Worm (Caenorhabditis elegans): Measurements from ENCODE around the gene C45B2.6.
A peak's percentile ranks its signal among the peaks of the same experiment; 100 is the strongest.

Gene C45B2.6

DNA sequence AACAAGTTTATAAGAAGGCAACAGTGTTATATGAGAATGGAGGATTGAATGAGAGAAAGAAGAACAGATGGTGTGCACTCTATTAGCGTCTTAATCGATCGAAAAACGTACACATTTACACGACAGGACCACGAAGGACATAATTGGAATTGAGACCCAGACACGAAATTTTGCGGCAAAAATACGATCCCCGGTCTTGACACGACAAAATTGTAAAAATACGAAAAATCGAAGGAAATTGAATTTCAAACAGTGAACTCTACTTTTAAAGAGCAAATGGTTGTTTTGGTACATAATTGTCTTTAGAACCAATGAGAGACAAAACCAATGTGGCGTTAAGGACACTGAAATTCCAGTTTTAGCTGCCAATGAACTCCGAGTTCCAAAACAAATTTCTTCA, 30.2 kb upstream of the C45B2.6 start, which contains the start of gene lelo-3:
TSS of gene lelo-3 (minus strand) at position 101 of the 400 bp plus-strand sequence.
- no peak for TF ChIP-seq fos-1 (tag; optimal IDR thresholded peaks at IDR 0.05)
- TF ChIP-seq fkh-4 (tag; optimal IDR thresholded peaks at IDR 0.05; ENCODE audit: borderline replicate concordance) = no peak
- TF ChIP-seq elt-2 (tag; optimal IDR thresholded peaks at IDR 0.05) = no peak

DNA sequence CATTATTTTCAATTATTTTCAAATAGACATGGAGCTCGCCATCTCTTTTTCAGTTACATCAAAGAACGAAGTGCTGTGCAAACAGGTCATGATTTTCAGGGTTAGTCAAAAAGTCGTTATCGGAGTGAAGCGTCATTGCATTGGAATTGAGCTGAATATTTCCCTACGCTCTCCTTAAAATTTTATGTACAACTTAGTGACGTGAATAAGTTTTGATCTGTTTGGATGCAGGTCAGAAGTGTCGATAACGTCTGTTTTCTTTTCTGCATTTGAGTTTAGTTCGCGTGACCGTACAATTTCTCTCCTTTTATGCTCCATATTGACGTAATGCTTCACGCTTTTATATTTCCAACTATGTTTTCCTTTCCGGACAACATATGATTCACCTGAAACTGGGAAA, 27.7 kb upstream of the C45B2.6 start:
- TF ChIP-seq hlh-17 (GFP tag; optimal IDR thresholded peaks at IDR 0.05; ENCODE audit: borderline replicate concordance) = no peak
- no peak for TF ChIP-seq zag-1 (tag; optimal IDR thresholded peaks at IDR 0.05)
- no peak for TF ChIP-seq sup-37 (GFP tag; optimal IDR thresholded peaks at IDR 0.05)
- peak; percentile 21 for TF ChIP-seq nhr-20 (tag; optimal IDR thresholded peaks at IDR 0.05)
- no peak for TF ChIP-seq nhr-237 (tag; optimal IDR thresholded peaks at IDR 0.05)
- no peak for TF ChIP-seq ceh-90 (tag; optimal IDR thresholded peaks at IDR 0.05)
- TF ChIP-seq nhr-90 (tag; optimal IDR thresholded peaks at IDR 0.05; ENCODE audit: poor library complexity) = peak; percentile 40
- no peak for TF ChIP-seq ets-5 (GFP tag; IDR thresholded peaks at IDR 0.05)
- no peak for TF ChIP-seq sox-4 (tag; optimal IDR thresholded peaks at IDR 0.05)
- peak in 1 of 2 experiments; percentile 40 for TF ChIP-seq lin-35 (GFP tag; optimal IDR thresholded peaks at IDR 0.05)
- TF ChIP-seq nhr-71 (tag; optimal IDR thresholded peaks at IDR 0.05) = peak; percentile 34
- TF ChIP-seq elt-2 (tag; optimal IDR thresholded peaks at IDR 0.05) = peak; percentile 58
- TF ChIP-seq unc-62 (GFP tag; optimal IDR thresholded peaks at IDR 0.05) = no peak
- no peak for TF ChIP-seq unc-130 (tag; optimal IDR thresholded peaks at IDR 0.05)

DNA sequence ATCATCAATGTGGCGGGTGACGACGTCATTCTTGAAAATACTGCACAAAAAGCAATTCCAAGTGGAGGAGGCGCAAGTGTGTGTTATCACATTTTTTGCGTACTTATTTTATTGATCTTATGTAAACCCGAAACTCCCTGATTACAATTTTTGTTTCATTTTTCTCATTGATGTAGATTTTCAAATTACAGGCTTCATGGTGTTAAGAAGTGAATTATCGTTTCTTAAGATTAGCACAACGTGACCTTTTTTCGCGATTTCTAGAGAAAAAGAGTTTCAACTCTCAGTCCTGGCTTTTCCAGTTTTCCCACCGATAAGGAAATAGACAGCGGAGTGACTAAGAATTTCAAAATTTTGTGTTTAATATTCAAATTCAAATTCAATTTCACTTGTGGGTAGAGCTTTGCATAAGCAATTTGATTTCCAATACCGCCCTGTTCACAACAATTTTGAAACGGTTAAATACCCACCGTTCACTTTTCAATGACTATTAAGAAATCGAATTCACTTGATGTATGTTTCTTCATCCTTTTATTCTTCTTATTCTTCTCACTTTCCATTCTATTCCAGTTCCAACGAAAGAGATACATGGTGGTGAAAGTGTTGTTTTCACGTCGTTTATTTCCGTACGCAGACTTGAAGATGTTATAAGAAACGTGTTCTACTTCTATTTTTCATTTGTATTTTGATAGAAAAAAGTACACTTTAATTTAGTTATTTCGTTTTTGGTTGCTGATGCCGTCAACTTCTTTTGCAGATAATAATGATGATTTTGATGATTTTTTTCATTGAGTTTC, 25.7 kb upstream of the C45B2.6 start:
- TF ChIP-seq hpl-2 (GFP tag; optimal IDR thresholded peaks at IDR 0.05) = no peak
- no peak for TF ChIP-seq isw-1 (GFP tag; IDR thresholded peaks at IDR 0.05)
- TF ChIP-seq nhr-90 (tag; optimal IDR thresholded peaks at IDR 0.05; ENCODE audit: poor library complexity) = no peak
- TF ChIP-seq aly-2 (tag; optimal IDR thresholded peaks at IDR 0.05) = no peak
- no peak for TF ChIP-seq pqm-1 (tag; optimal IDR thresholded peaks at IDR 0.05)
- TF ChIP-seq blmp-1 (tag; optimal IDR thresholded peaks at IDR 0.05) = peak; percentile 94
- no peak for TF ChIP-seq rnt-1 (tag; optimal IDR thresholded peaks at IDR 0.05)
- TF ChIP-seq nhr-47 (tag; optimal IDR thresholded peaks at IDR 0.05) = no peak
- peak; percentile 42 for TF ChIP-seq elt-2 (tag; optimal IDR thresholded peaks at IDR 0.05)

- no peak for TF ChIP-seq sptf-1 (tag; optimal IDR thresholded peaks at IDR 0.05)
- peak; percentile 49 for TF ChIP-seq lin-14 (GFP tag; optimal IDR thresholded peaks at IDR 0.05)
- no peak for TF ChIP-seq alr-1 (tag; optimal IDR thresholded peaks at IDR 0.05; ENCODE audit: borderline replicate concordance)
- peak in 1 of 2 experiments; percentile 13 for TF ChIP-seq lin-35 (GFP tag; optimal IDR thresholded peaks at IDR 0.05)
- TF ChIP-seq egl-13 (tag; optimal IDR thresholded peaks at IDR 0.05) = no peak
- no peak for TF ChIP-seq F16B12.6 (tag; optimal IDR thresholded peaks at IDR 0.05)
- TF ChIP-seq blmp-1 (tag; optimal IDR thresholded peaks at IDR 0.05) = peak; percentile 36
- peak; percentile 55 for TF ChIP-seq nhr-20 (tag; optimal IDR thresholded peaks at IDR 0.05)
- peak in 2 of 6 experiments; percentile 8 to 36 for TF ChIP-seq elt-3 (tag; optimal IDR thresholded peaks at IDR 0.05)
- TF ChIP-seq nhr-71 (tag; optimal IDR thresholded peaks at IDR 0.05) = peak; percentile 48
- TF ChIP-seq fos-1 (tag; optimal IDR thresholded peaks at IDR 0.05) = no peak
- TF ChIP-seq nhr-19 (GFP tag; conservative IDR thresholded peaks at IDR 0.05) = no peak
- TF ChIP-seq nhr-85 (tag) = peak; percentile 84
- peak; percentile 16 for TF ChIP-seq snu-23 (GFP tag; optimal IDR thresholded peaks at IDR 0.05)
- no peak for TF ChIP-seq C16A3.4 (tag; optimal IDR thresholded peaks at IDR 0.05)
- TF ChIP-seq fkh-10 (GFP tag; optimal IDR thresholded peaks at IDR 0.05) = no peak
Observed at ce11 chrX:6029075-6029474, 23.6 kb upstream of the C45B2.6 start.

All from whole organism, L1 larva.